Worm (Caenorhabditis elegans) whole organism, early embryonic: ENCODE data around the gene pgph-3.

Experiments
- B0310.2 ChIP-seq: sonication (generic microtip); optimal IDR thresholded peaks from 2 replicates; lab custom pipeline; 2016; ENCODE audit warnings: mild to moderate bottlenecking, missing genetic modification characterization, missing compliant biosample characterization
- F13C5.2 ChIP-seq: sonication (generic microtip); optimal IDR thresholded peaks from 2 replicates; lab custom pipeline; 2017; ENCODE audit warnings: mild to moderate bottlenecking, missing genetic modification characterization, inconsistent platforms, missing compliant biosample characterization
- aly-1 ChIP-seq: sonication (generic microtip); optimal IDR thresholded peaks from 2 replicates; lab custom pipeline; 2016; ENCODE audit warnings: missing genetic modification characterization, missing compliant biosample characterization
- ama-1 ChIP-seq: fragments of 150-350 bp; optimal IDR thresholded peaks from 2 replicates; lab custom pipeline; 2014
- ceh-36 ChIP-seq: sonication (generic microtip); optimal IDR thresholded peaks from 2 replicates; lab custom pipeline; 2016; ENCODE audit warnings: missing genetic modification characterization, inconsistent platforms, missing compliant biosample characterization
- ets-7 ChIP-seq: sonication (generic microtip); optimal IDR thresholded peaks from 2 replicates; lab custom pipeline; 2016; ENCODE audit warnings: missing genotype, missing genetic modification characterization, missing compliant biosample characterization
- flt-1 ChIP-seq: fragments of 200-800 bp; sonication (Bioruptor generic); IDR thresholded peaks from 2 replicates; pipeline ENCODE4 v1.3.6; 2022; ENCODE audit warnings: missing genetic modification characterization, missing compliant biosample characterization
- hmbx-1 ChIP-seq: sonication (generic microtip); optimal IDR thresholded peaks from 2 replicates; lab custom pipeline; 2016; ENCODE audit warnings: mild to moderate bottlenecking, missing genetic modification characterization, missing compliant biosample characterization
- hnd-1 ChIP-seq: sonication (generic microtip); optimal IDR thresholded peaks from 2 replicates; lab custom pipeline; 2016; ENCODE audit warnings: missing genetic modification characterization, missing compliant biosample characterization
- pes-1 ChIP-seq: fragments of 200-800 bp; sonication (Bioruptor generic); IDR thresholded peaks from 2 replicates; pipeline ENCODE4 v1.3.6; 2022; ENCODE audit warnings: missing genetic modification reagents, missing genetic modification characterization, missing compliant biosample characterization
- scrt-1 ChIP-seq: fragments of 200-800 bp; sonication (Bioruptor generic); IDR thresholded peaks from 2 replicates; pipeline ENCODE4 v1.3.6; 2022; ENCODE audit warnings: missing genetic modification characterization, missing compliant biosample characterization
- sea-1 ChIP-seq: fragments of 200-800 bp; sonication (Bioruptor generic); conservative IDR thresholded peaks from 2 replicates; pipeline ENCODE4 v1.3.6; 2022; ENCODE audit warnings: missing genetic modification characterization, missing compliant biosample characterization
- tbx-37 ChIP-seq: fragments of 200-800 bp; sonication (Bioruptor generic); conservative IDR thresholded peaks from 2 replicates; pipeline ENCODE4 v1.3.6; 2022; ENCODE audit warnings: missing genetic modification reagents, missing genetic modification characterization, missing compliant biosample characterization
- tra-4 ChIP-seq: sonication (generic microtip); optimal IDR thresholded peaks from 2 replicates; lab custom pipeline; 2017; ENCODE audit warnings: missing genetic modification characterization, missing compliant biosample characterization

- TF ChIP-seq ama-1, result no peak
- no peak for TF ChIP-seq tra-4 (tag; lab: Kevin White, UChicago)
- no peak for TF ChIP-seq flt-1 (GFP tag; lab: Robert Waterston, UW)
- TF ChIP-seq hmbx-1 (tag; lab: Kevin White, UChicago), result no peak
- no peak for TF ChIP-seq hnd-1 (tag; lab: Kevin White, UChicago)
- TF ChIP-seq B0310.2, result no peak
- no peak for TF ChIP-seq sea-1
- no peak for TF ChIP-seq tbx-37
- no peak for TF ChIP-seq aly-1 (tag; lab: Kevin White, UChicago)
- TF ChIP-seq scrt-1 (GFP tag; lab: Robert Waterston, UW), result no peak
- no peak for TF ChIP-seq pes-1 (GFP tag; lab: Robert Waterston, UW)
- TF ChIP-seq ets-7 (tag; lab: Kevin White, UChicago), result no peak
- TF ChIP-seq F13C5.2, result no peak
- TF ChIP-seq ceh-36 (tag; lab: Kevin White, UChicago), result no peak
These were observed 51.0 kb downstream of the pgph-3 start, which contains the start of gene gcst-1 for ce11 chrV:5712652-5713051.
